Worm (Caenorhabditis elegans) whole organism, L3 larva: ENCODE measurements around the gene clec-180.
A peak's percentile ranks its signal among the peaks of the same experiment; 100 is the strongest.
"Not testable (repeated sequence)": the region's sequence is repeated elsewhere in the genome, so short reads cannot be mapped to it uniquely, and the experiment has no call there.

Experiments
- R02D3.7 ChIP-seq: fragments of 150-350 bp; optimal IDR thresholded peaks from 2 replicates; lab custom pipeline; 2014; ENCODE audit warnings: missing biosample characterization, missing genetic modification characterization
- ZK546.5 ChIP-seq: sonication (generic microtip); optimal IDR thresholded peaks from 2 replicates; lab custom pipeline; 2017; ENCODE audit warnings: missing biosample characterization, missing genetic modification characterization
- aly-2 ChIP-seq: fragments of 150-350 bp; optimal IDR thresholded peaks from 2 replicates; lab custom pipeline; 2014; ENCODE audit warnings: missing biosample characterization, missing genetic modification characterization
- ama-1 ChIP-seq: fragments of 150-350 bp; optimal IDR thresholded peaks from 2 replicates; lab custom pipeline; 2018
- ceh-16 ChIP-seq: sonication (generic microtip); optimal IDR thresholded peaks from 2 replicates; lab custom pipeline; 2017; ENCODE audit warnings: missing biosample characterization, missing genetic modification characterization
- ceh-28 ChIP-seq: fragments of 150-350 bp; optimal IDR thresholded peaks from 2 replicates; lab custom pipeline; 2014; ENCODE audit warnings: missing biosample characterization, missing genetic modification reagents, missing genetic modification characterization
- ceh-82 ChIP-seq: fragments of 150-350 bp; optimal IDR thresholded peaks from 2 replicates; lab custom pipeline; 2014; ENCODE audit warnings: missing biosample characterization, missing genetic modification characterization
- ceh-9 ChIP-seq: sonication (generic microtip); optimal IDR thresholded peaks from 2 replicates; lab custom pipeline; 2018; ENCODE audit warnings: missing biosample characterization, missing genetic modification characterization
- daf-12 ChIP-seq: fragments of 150-350 bp; optimal IDR thresholded peaks from 2 replicates; lab custom pipeline; 2014; ENCODE audit warnings: missing biosample characterization, missing genetic modification reagents, missing genetic modification characterization
- egl-27 ChIP-seq: sonication (generic microtip); optimal IDR thresholded peaks from 4 replicates; lab custom pipeline; 2017; ENCODE audit warnings: missing biosample characterization, missing genetic modification reagents, missing genetic modification characterization
- egl-5 ChIP-seq: fragments of 150-350 bp; optimal IDR thresholded peaks from 2 replicates; lab custom pipeline; 2017; ENCODE audit warnings: missing biosample characterization, missing genetic modification reagents, missing genetic modification characterization, inconsistent platforms
- elt-1 ChIP-seq: fragments of 150-350 bp; optimal IDR thresholded peaks from 2 replicates; lab custom pipeline; 2014; ENCODE audit warnings: missing biosample characterization, missing genetic modification characterization
- elt-2 ChIP-seq: sonication (generic microtip); optimal IDR thresholded peaks from 2 replicates; lab custom pipeline; 2016; ENCODE audit warnings: missing genetic modification reagents, mild to moderate bottlenecking, missing genetic modification characterization, missing compliant biosample characterization
- elt-3 ChIP-seq, 3 experiments: fragments of 150-350 bp in 1 of 3; sonication (generic microtip) in 2 of 3; optimal IDR thresholded peaks; 2 replicates in 2 of 3; 4 replicates in 1 of 3; lab custom pipeline; 2014 to 2017; ENCODE audit warnings: missing biosample characterization in 3 of 3, missing genetic modification characterization in 3 of 3
- eor-1 ChIP-seq, 2 experiments: fragments of 150-350 bp; optimal IDR thresholded peaks; 2 replicates each; lab custom pipeline; 2014 to 2018; ENCODE audit warnings: missing biosample characterization in 2 of 2, missing genetic modification characterization in 2 of 2
- fkh-10 ChIP-seq: sonication (generic microtip); optimal IDR thresholded peaks from 2 replicates; lab custom pipeline; 2017; ENCODE audit warnings: missing biosample characterization, missing genetic modification reagents, missing genetic modification characterization
- fkh-2 ChIP-seq: fragments of 150-350 bp; optimal IDR thresholded peaks from 2 replicates; lab custom pipeline; 2014; ENCODE audit warnings: missing biosample characterization, missing genetic modification reagents, missing genetic modification characterization
- fos-1 ChIP-seq: fragments of 150-350 bp; optimal IDR thresholded peaks from 2 replicates; lab custom pipeline; 2014; ENCODE audit warnings: missing biosample characterization, missing genetic modification characterization
- hmg-11 ChIP-seq: sonication (generic microtip); optimal IDR thresholded peaks from 2 replicates; lab custom pipeline; 2016; ENCODE audit warnings: missing genetic modification characterization, missing compliant biosample characterization
- jun-1 ChIP-seq: fragments of 150-350 bp; optimal IDR thresholded peaks from 2 replicates; lab custom pipeline; 2014; ENCODE audit warnings: missing biosample characterization, missing genetic modification reagents, missing genetic modification characterization
- lin-15B ChIP-seq: fragments of 150-350 bp; optimal IDR thresholded peaks from 2 replicates; lab custom pipeline; 2014; ENCODE audit warnings: missing biosample characterization, missing genetic modification characterization
- lin-39 ChIP-seq: fragments of 150-350 bp; optimal IDR thresholded peaks from 2 replicates; lab custom pipeline; 2018; ENCODE audit warnings: missing biosample characterization, missing genetic modification reagents, missing genetic modification characterization
- lsy-12 ChIP-seq: sonication (generic microtip); optimal IDR thresholded peaks from 2 replicates; lab custom pipeline; 2016; ENCODE audit warnings: mild to moderate bottlenecking, missing genetic modification characterization, missing compliant biosample characterization
- mdl-1 ChIP-seq: fragments of 150-350 bp; optimal IDR thresholded peaks from 2 replicates; lab custom pipeline; 2014; ENCODE audit warnings: missing biosample characterization, missing genetic modification characterization
- mml-1 ChIP-seq: fragments of 150-350 bp; sonication (generic microtip); optimal IDR thresholded peaks from 3 replicates; lab custom pipeline; 2014; ENCODE audit warnings: missing biosample characterization, missing genetic modification characterization
- nfya-1 ChIP-seq: sonication (generic microtip); optimal IDR thresholded peaks from 2 replicates; lab custom pipeline; 2017; ENCODE audit warnings: missing genetic modification characterization, mild to moderate bottlenecking, missing compliant biosample characterization, antibody characterized with exemption, moderate library complexity; ENCODE audit not compliant: insufficient read depth
- nhr-11 ChIP-seq: fragments of 150-350 bp; optimal IDR thresholded peaks from 2 replicates; lab custom pipeline; 2014; ENCODE audit warnings: missing biosample characterization, missing genetic modification characterization
- nhr-12 ChIP-seq: fragments of 150-350 bp; optimal IDR thresholded peaks from 2 replicates; lab custom pipeline; 2014; ENCODE audit warnings: missing biosample characterization, missing genetic modification characterization
- nhr-23 ChIP-seq: fragments of 150-350 bp; optimal IDR thresholded peaks from 2 replicates; lab custom pipeline; 2014; ENCODE audit warnings: missing biosample characterization, missing genetic modification reagents, missing genetic modification characterization
- nhr-237 ChIP-seq: fragments of 150-350 bp; optimal IDR thresholded peaks from 2 replicates; lab custom pipeline; 2014; ENCODE audit warnings: missing biosample characterization, missing genetic modification characterization
- nhr-25 ChIP-seq: sonication (generic microtip); optimal IDR thresholded peaks from 2 replicates; lab custom pipeline; 2017; ENCODE audit warnings: missing biosample characterization, missing genetic modification characterization
- nhr-28 ChIP-seq: fragments of 150-350 bp; optimal IDR thresholded peaks from 2 replicates; lab custom pipeline; 2014; ENCODE audit warnings: missing biosample characterization, missing genetic modification characterization
- nhr-43 ChIP-seq: sonication (generic microtip); optimal IDR thresholded peaks from 2 replicates; lab custom pipeline; 2016; ENCODE audit warnings: mild to moderate bottlenecking, missing genetic modification characterization, missing compliant biosample characterization; ENCODE audit not compliant: poor library complexity, severe bottlenecking
- nhr-67 ChIP-seq: fragments of 150-350 bp; optimal IDR thresholded peaks from 2 replicates; lab custom pipeline; 2014; ENCODE audit warnings: missing biosample characterization, missing genetic modification characterization
- nhr-76 ChIP-seq: fragments of 150-350 bp; sonication (generic microtip); optimal IDR thresholded peaks from 5 replicates; lab custom pipeline; 2014; ENCODE audit warnings: missing biosample characterization, missing genetic modification characterization
- nhr-77 ChIP-seq: fragments of 150-350 bp; optimal IDR thresholded peaks from 2 replicates; lab custom pipeline; 2014; ENCODE audit warnings: missing biosample characterization, missing genetic modification characterization
- pha-4 ChIP-seq: fragments of 150-350 bp; optimal IDR thresholded peaks from 2 replicates; lab custom pipeline; 2014; ENCODE audit warnings: missing biosample characterization, missing genetic modification reagents, missing genetic modification characterization
- pqm-1 ChIP-seq: fragments of 150-350 bp; optimal IDR thresholded peaks from 2 replicates; lab custom pipeline; 2017; ENCODE audit warnings: missing biosample characterization, missing genetic modification characterization, inconsistent platforms
- sea-2 ChIP-seq: fragments of 150-350 bp; sonication (generic microtip); optimal IDR thresholded peaks from 4 replicates; lab custom pipeline; 2014; ENCODE audit warnings: missing biosample characterization, missing genetic modification reagents, missing genetic modification characterization
- skn-1 ChIP-seq: fragments of 150-350 bp; optimal IDR thresholded peaks from 2 replicates; lab custom pipeline; 2014; ENCODE audit warnings: missing biosample characterization, missing genetic modification characterization
- snpc-4 ChIP-seq: fragments of 150-350 bp; optimal IDR thresholded peaks from 2 replicates; lab custom pipeline; 2014; ENCODE audit warnings: missing biosample characterization, missing genetic modification characterization
- tbx-2 ChIP-seq: sonication (generic microtip); optimal IDR thresholded peaks from 2 replicates; lab custom pipeline; 2016; ENCODE audit warnings: mild to moderate bottlenecking, missing genetic modification characterization, missing compliant biosample characterization
- unc-39 ChIP-seq: sonication (generic microtip); optimal IDR thresholded peaks from 4 replicates; lab custom pipeline; 2017; ENCODE audit warnings: missing biosample characterization, missing genetic modification characterization
- unc-62 ChIP-seq: fragments of 150-350 bp; sonication (generic microtip); optimal IDR thresholded peaks from 4 replicates; lab custom pipeline; 2014; ENCODE audit warnings: missing biosample characterization, missing genetic modification reagents, missing genetic modification characterization
- zag-1 ChIP-seq: fragments of 150-350 bp; optimal IDR thresholded peaks from 2 replicates; lab custom pipeline; 2014; ENCODE audit warnings: missing biosample characterization, missing genetic modification characterization
- ztf-11 ChIP-seq: fragments of 150-350 bp; optimal IDR thresholded peaks from 2 replicates; lab custom pipeline; 2014; ENCODE audit warnings: missing biosample characterization, missing genetic modification characterization
- ztf-4 ChIP-seq: fragments of 150-350 bp; optimal IDR thresholded peaks from 2 replicates; lab custom pipeline; 2014; ENCODE audit warnings: missing biosample characterization, missing genetic modification characterization

clec-180 gene

DNA sequence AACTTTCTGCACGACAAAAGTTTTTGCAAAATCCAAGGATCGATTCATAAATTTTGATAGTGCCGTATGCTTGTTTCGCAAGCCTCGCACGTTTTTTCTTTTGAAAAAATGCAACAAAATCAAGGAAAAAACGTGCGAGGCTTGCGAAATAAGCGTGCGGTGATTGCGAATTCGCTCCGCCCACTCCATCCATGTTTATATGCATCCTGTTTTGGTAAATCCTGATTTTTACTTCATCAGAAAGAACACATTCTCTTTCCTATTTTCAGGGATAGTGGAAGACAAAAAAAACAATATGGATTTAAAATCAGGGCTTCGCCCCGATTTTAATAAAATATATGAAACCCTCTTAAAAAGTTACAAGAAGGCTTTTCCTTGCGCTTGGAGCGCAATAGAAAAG is 4.8 kb upstream of the clec-180 start, which contains the start of gene F32E10.9:
Gene F32E10.9, minus strand, starts transcription at position 101 of the 400 bp plus-strand sequence.
- TF ChIP-seq unc-39; R02D3.7; nhr-77 (tag; lab: Kevin White, UChicago): not testable (repeated sequence)

DNA sequence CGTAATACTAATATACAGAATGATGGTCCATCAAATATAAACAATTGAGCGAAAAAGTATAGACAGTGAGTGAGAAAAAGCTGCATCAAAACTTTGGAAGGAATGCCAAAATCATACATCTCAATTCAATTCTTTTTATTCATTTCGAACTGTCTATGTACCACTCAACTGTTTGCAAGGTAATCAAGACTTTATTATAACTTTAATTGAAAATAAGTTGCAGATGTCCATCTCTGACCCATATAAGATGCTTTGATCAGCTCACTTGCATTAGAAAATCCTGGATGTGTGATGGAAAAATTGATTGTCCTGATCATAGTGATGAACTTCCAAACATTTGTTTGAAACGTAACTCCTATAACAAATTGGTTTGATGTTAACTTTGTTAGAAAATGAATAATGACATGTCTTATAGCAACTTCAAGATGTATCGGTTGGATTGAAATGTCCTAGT is 1.1 kb upstream of the clec-180 start, which contains the start of gene F32E10.8:
Gene F32E10.8, plus strand, starts transcription at position 51 of the 454 bp plus-strand sequence.
- TF ChIP-seq ama-1 (lab: Kevin White, UChicago) (no peak), nfya-1 (tag; lab: Kevin White, UChicago) (no peak), ZK546.5 (tag; lab: Kevin White, UChicago) (no peak), pha-4 (tag; lab: Kevin White, UChicago) (no peak), fkh-10 (GFP tag; lab: Kevin White, UChicago) (no peak), nhr-237 (no peak)

ce11 chrIV:7573944-7574343 is 5.3 kb downstream of the clec-180 start:
- TF ChIP-seq elt-2 (tag; lab: Kevin White, UChicago) (peak; percentile 55), nhr-67 (tag; lab: Kevin White, UChicago) (no peak), skn-1 (tag; lab: Kevin White, UChicago) (peak; percentile 53), daf-12 (tag; lab: Kevin White, UChicago) (no peak), lin-39 (tag; lab: Kevin White, UChicago) (peak; percentile 85), eor-1 (tag; optimal IDR thresholded peaks at IDR 0.05; lab: Kevin White, UChicago) (no peak), nhr-237 (no peak), nhr-28 (tag; lab: Kevin White, UChicago) (no peak), fos-1 (tag; lab: Kevin White, UChicago) (no peak), hmg-11 (peak; percentile 97), fkh-2 (tag; lab: Kevin White, UChicago) (no peak), unc-39 (no peak), lin-15B (peak; percentile 50), pqm-1 (tag; lab: Kevin White, UChicago) (no peak), R02D3.7 (no peak), nhr-76 (tag; lab: Kevin White, UChicago) (peak; percentile 12), nhr-43 (tag; lab: Kevin White, UChicago) (peak; percentile 81), fkh-10 (GFP tag; lab: Kevin White, UChicago) (no peak), aly-2 (tag; lab: Kevin White, UChicago) (peak; percentile 41), nhr-11 (tag; lab: Kevin White, UChicago) (no peak), egl-5 (peak; percentile 91), ceh-82 (tag; lab: Kevin White, UChicago) (peak; percentile 69), mdl-1 (no peak), ceh-9 (tag; lab: Kevin White, UChicago) (no peak), elt-3 (tag; optimal IDR thresholded peaks at IDR 0.05; lab: Kevin White, UChicago) (peak in 1 of 3 experiments; percentile 72), mml-1 (tag; lab: Kevin White, UChicago) (no peak), nhr-23 (tag; lab: Kevin White, UChicago) (peak; percentile 78), snpc-4 (tag; lab: Kevin White, UChicago) (no peak), nhr-25 (peak; percentile 40), nfya-1 (tag; lab: Kevin White, UChicago) (peak; percentile 65), pha-4 (tag; lab: Kevin White, UChicago) (no peak), ceh-16 (peak; percentile 44), ztf-11 (tag; lab: Kevin White, UChicago) (peak; percentile 46), lsy-12 (peak; percentile 87), ceh-28 (tag; lab: Kevin White, UChicago) (no peak), nhr-12 (no peak), nhr-77 (tag; lab: Kevin White, UChicago) (peak; percentile 26), egl-27 (peak; percentile 81), zag-1 (no peak), unc-62 (GFP tag; lab: Kevin White, UChicago) (no peak), elt-1 (tag; lab: Kevin White, UChicago) (peak; percentile 24), tbx-2 (tag; lab: Kevin White, UChicago) (peak; percentile 73), sea-2 (GFP tag; lab: Kevin White, UChicago) (no peak), jun-1 (tag; lab: Kevin White, UChicago) (no peak), ztf-4 (tag; lab: Kevin White, UChicago) (peak; percentile 22), ZK546.5 (tag; lab: Kevin White, UChicago) (no peak), ama-1 (lab: Kevin White, UChicago) (peak; percentile 58)
